Fruit fly (Drosophila melanogaster): Measurements from ENCODE around the gene CG5676.

Gene CG5676

dm6 chr2L:10277362-10277761 is 21.7 kb upstream of the CG5676 start (continued):
- TF ChIP-seq nmo (GFP tag; optimal IDR thresholded peaks at IDR 0.05) (peak; percentile 16), Lpt (GFP tag; optimal IDR thresholded peaks at IDR 0.05) (no peak), jing (GFP tag; optimal IDR thresholded peaks at IDR 0.05) (no peak), Usf (GFP tag; optimal IDR thresholded peaks at IDR 0.05) (no peak), Aef1 (GFP tag; IDR thresholded peaks at IDR 0.05) (no peak), CG13296 (GFP tag; optimal IDR thresholded peaks at IDR 0.05) (no peak), wdn (GFP tag; IDR thresholded peaks at IDR 0.05) (no peak), da (GFP tag; optimal IDR thresholded peaks at IDR 0.05) (no peak), pfk (GFP tag; optimal IDR thresholded peaks at IDR 0.05) (peak; percentile 91), br (optimal IDR thresholded peaks at IDR 0.05) (no peak), CG12391 (tag; optimal IDR thresholded peaks at IDR 0.05) (no peak), crc (GFP tag; optimal IDR thresholded peaks at IDR 0.05) (no peak), kah (GFP tag; optimal IDR thresholded peaks at IDR 0.05) (no peak), Mes4 (GFP tag; optimal IDR thresholded peaks at IDR 0.05) (no peak), dpn (GFP tag; optimal IDR thresholded peaks at IDR 0.05) (no peak), Trl (optimal IDR thresholded peaks at IDR 0.05) (no peak), Trl (GFP tag; optimal IDR thresholded peaks at IDR 0.05) (no peak), zfh1 (GFP tag; IDR thresholded peaks at IDR 0.05) (0 out of 3 replicates have a peak, but pooled peaks have one; percentile 12), run (tag; optimal IDR thresholded peaks at IDR 0.05) (no peak), CG12659 (GFP tag; optimal IDR thresholded peaks at IDR 0.05) (peak; percentile 70), CG11560 (tag; IDR thresholded peaks at IDR 0.05) (no peak), CG32767 (GFP tag; IDR thresholded peaks at IDR 0.05) (no peak), CG13123 (GFP tag; optimal IDR thresholded peaks at IDR 0.05) (no peak), CG10654 (GFP tag; optimal IDR thresholded peaks at IDR 0.05) (no peak), so (GFP tag; IDR thresholded peaks at IDR 0.05) (no peak), danr (GFP tag; IDR thresholded peaks at IDR 0.05) (no peak), Lhr (GFP tag; optimal IDR thresholded peaks at IDR 0.05) (no peak), CG6654 (GFP tag; optimal IDR thresholded peaks at IDR 0.05) (no peak), CG1024 (GFP tag; IDR thresholded peaks at IDR 0.05) (no peak), sima (GFP tag; optimal IDR thresholded peaks at IDR 0.05) (no peak), Hr78 (GFP tag; optimal IDR thresholded peaks at IDR 0.05) (no peak), CG9817 (tag; optimal IDR thresholded peaks at IDR 0.05) (no peak), E2f2 (GFP tag; IDR thresholded peaks at IDR 0.05) (no peak), CG12236 (GFP tag; optimal IDR thresholded peaks at IDR 0.05) (no peak), fd96Cb (tag; optimal IDR thresholded peaks at IDR 0.05) (no peak), Dek (tag; optimal IDR thresholded peaks at IDR 0.05) (no peak), Dref (GFP tag; IDR thresholded peaks at IDR 0.05) (peak; percentile 95), CG1792 (GFP tag; optimal IDR thresholded peaks at IDR 0.05) (no peak), Dll (GFP tag; IDR thresholded peaks at IDR 0.05; ENCODE audit: partially characterized antibody) (peak; percentile 81), CG1603 (tag; optimal IDR thresholded peaks at IDR 0.05) (peak; percentile 90), Rx (GFP tag; IDR thresholded peaks at IDR 0.05) (no peak), CG6683 (GFP tag; optimal IDR thresholded peaks at IDR 0.05) (no peak), CG12219 (GFP tag; optimal IDR thresholded peaks at IDR 0.05) (no peak), ssp (GFP tag; IDR thresholded peaks at IDR 0.05) (peak; percentile 82), lola (GFP tag; optimal IDR thresholded peaks at IDR 0.05) (no peak), CG8290 (GFP tag; optimal IDR thresholded peaks at IDR 0.05) (peak; percentile 2), CG8290 (tag; optimal IDR thresholded peaks at IDR 0.05) (no peak), CG30431 (GFP tag; optimal IDR thresholded peaks at IDR 0.05) (no peak), eyg (GFP tag; optimal IDR thresholded peaks at IDR 0.05) (no peak), CG10959 (GFP tag; IDR thresholded peaks at IDR 0.05) (no peak), kay (GFP tag; optimal IDR thresholded peaks at IDR 0.05) (no peak), sna (GFP tag; IDR thresholded peaks at IDR 0.05; ENCODE audit: partially characterized antibody) (peak; percentile 79), CG15011 (GFP tag; optimal IDR thresholded peaks at IDR 0.05) (no peak)

All from whole organism, embryonic.